Worm (Caenorhabditis elegans): Measurements from ENCODE around the gene srw-109.

Gene srw-109

ce11 chrV:619054-619453, 10.3 kb upstream of the srw-109 start, which contains the start of gene F48G7.4 (continued):
- no peak for TF ChIP-seq sea-2 (GFP tag; optimal IDR thresholded peaks at IDR 0.05)
- no peak for TF ChIP-seq eor-1 (tag; optimal IDR thresholded peaks at IDR 0.05)
- TF ChIP-seq nfya-1 (tag; optimal IDR thresholded peaks at IDR 0.05; ENCODE audit: insufficient read depth): peak; percentile 70
- TF ChIP-seq nhr-25 (tag; optimal IDR thresholded peaks at IDR 0.05): peak; percentile 4
- no peak for TF ChIP-seq pha-4 (tag; optimal IDR thresholded peaks at IDR 0.05)
- TF ChIP-seq ztf-4 (tag; optimal IDR thresholded peaks at IDR 0.05): no peak
- no peak for TF ChIP-seq nhr-77 (tag; optimal IDR thresholded peaks at IDR 0.05)
- no peak for TF ChIP-seq ztf-11 (tag; optimal IDR thresholded peaks at IDR 0.05)
- TF ChIP-seq fkh-10 (GFP tag; optimal IDR thresholded peaks at IDR 0.05): no peak
- no peak for TF ChIP-seq ceh-16 (tag; optimal IDR thresholded peaks at IDR 0.05)
- TF ChIP-seq lsy-12 (tag; optimal IDR thresholded peaks at IDR 0.05): no peak
- no peak for TF ChIP-seq nhr-28 (tag; optimal IDR thresholded peaks at IDR 0.05)
- TF ChIP-seq nhr-11 (tag; optimal IDR thresholded peaks at IDR 0.05): peak; percentile 58
- TF ChIP-seq elt-1 (tag; optimal IDR thresholded peaks at IDR 0.05): peak; percentile 64
- no peak for TF ChIP-seq ZK546.5 (tag; optimal IDR thresholded peaks at IDR 0.05)
- peak; percentile 23 for TF ChIP-seq lin-39 (tag; optimal IDR thresholded peaks at IDR 0.05)
- peak; percentile 22 for TF ChIP-seq mdl-1 (tag; optimal IDR thresholded peaks at IDR 0.05)
- TF ChIP-seq elt-3 (tag; optimal IDR thresholded peaks at IDR 0.05): no peak
- TF ChIP-seq elt-2 (tag; optimal IDR thresholded peaks at IDR 0.05): no peak
- TF ChIP-seq nhr-237 (tag; optimal IDR thresholded peaks at IDR 0.05): no peak
- TF ChIP-seq ceh-9 (tag; optimal IDR thresholded peaks at IDR 0.05): no peak

- peak; percentile 38 for TF ChIP-seq nhr-11 (tag; optimal IDR thresholded peaks at IDR 0.05)
- no peak for TF ChIP-seq nhr-28 (tag; optimal IDR thresholded peaks at IDR 0.05)
These were observed 9.2 kb upstream of the srw-109 start for ce11 chrV:617917-618316.

- TF ChIP-seq R02D3.7 (tag; optimal IDR thresholded peaks at IDR 0.05) (no peak), mdl-1 (tag; optimal IDR thresholded peaks at IDR 0.05) (no peak)
These were observed 6.5 kb upstream of the srw-109 start, which contains the start of gene F48G7.13 for ce11 chrV:615275-615674. Gene F48G7.13, plus strand, starts transcription at chrV:615575.

- no peak for TF ChIP-seq lsy-12 (tag; optimal IDR thresholded peaks at IDR 0.05)
- TF ChIP-seq nhr-23 (tag; optimal IDR thresholded peaks at IDR 0.05): peak; percentile 25
- TF ChIP-seq ama-1 (optimal IDR thresholded peaks at IDR 0.05): no peak
- no peak for TF ChIP-seq nhr-12 (tag; optimal IDR thresholded peaks at IDR 0.05)
- no peak for TF ChIP-seq jun-1 (tag; optimal IDR thresholded peaks at IDR 0.05)
- TF ChIP-seq ceh-28 (tag; optimal IDR thresholded peaks at IDR 0.05): peak; percentile 44
- TF ChIP-seq ceh-9 (tag; optimal IDR thresholded peaks at IDR 0.05): no peak
- TF ChIP-seq nfya-1 (tag; optimal IDR thresholded peaks at IDR 0.05; ENCODE audit: insufficient read depth): no peak
- TF ChIP-seq pqm-1 (tag; optimal IDR thresholded peaks at IDR 0.05): peak; percentile 31
- no peak for TF ChIP-seq R02D3.7 (tag; optimal IDR thresholded peaks at IDR 0.05)
- no peak for TF ChIP-seq lin-39 (tag; optimal IDR thresholded peaks at IDR 0.05)
- no peak for TF ChIP-seq tbx-2 (tag; optimal IDR thresholded peaks at IDR 0.05)
- TF ChIP-seq fkh-2 (tag; optimal IDR thresholded peaks at IDR 0.05): no peak
- no peak for TF ChIP-seq nhr-67 (tag; optimal IDR thresholded peaks at IDR 0.05)
- no peak for TF ChIP-seq aly-2 (tag; optimal IDR thresholded peaks at IDR 0.05)
- no peak for TF ChIP-seq elt-3 (tag; optimal IDR thresholded peaks at IDR 0.05)
- no peak for TF ChIP-seq ztf-11 (tag; optimal IDR thresholded peaks at IDR 0.05)
- no peak for TF ChIP-seq sea-2 (GFP tag; optimal IDR thresholded peaks at IDR 0.05)
- no peak for TF ChIP-seq skn-1 (tag; optimal IDR thresholded peaks at IDR 0.05)
- TF ChIP-seq unc-39 (tag; optimal IDR thresholded peaks at IDR 0.05): no peak
- no peak for TF ChIP-seq ZK546.5 (tag; optimal IDR thresholded peaks at IDR 0.05)
- TF ChIP-seq nhr-28 (tag; optimal IDR thresholded peaks at IDR 0.05): no peak
- peak; percentile 5 for TF ChIP-seq snpc-4 (tag; optimal IDR thresholded peaks at IDR 0.05)
- no peak for TF ChIP-seq fkh-10 (GFP tag; optimal IDR thresholded peaks at IDR 0.05)
- no peak for TF ChIP-seq nhr-11 (tag; optimal IDR thresholded peaks at IDR 0.05)
- peak; percentile 17 for TF ChIP-seq nhr-25 (tag; optimal IDR thresholded peaks at IDR 0.05)
- no peak for TF ChIP-seq nhr-237 (tag; optimal IDR thresholded peaks at IDR 0.05)
- no peak for TF ChIP-seq hmg-11 (tag; optimal IDR thresholded peaks at IDR 0.05)
- TF ChIP-seq mml-1 (tag; optimal IDR thresholded peaks at IDR 0.05): no peak
- peak; percentile 41 for TF ChIP-seq elt-2 (tag; optimal IDR thresholded peaks at IDR 0.05)
- TF ChIP-seq nhr-76 (tag; optimal IDR thresholded peaks at IDR 0.05): no peak
- no peak for TF ChIP-seq mdl-1 (tag; optimal IDR thresholded peaks at IDR 0.05)
- peak; percentile 36 for TF ChIP-seq elt-1 (tag; optimal IDR thresholded peaks at IDR 0.05)
- TF ChIP-seq egl-27 (tag; optimal IDR thresholded peaks at IDR 0.05): no peak
- TF ChIP-seq ztf-4 (tag; optimal IDR thresholded peaks at IDR 0.05): no peak
- TF ChIP-seq fos-1 (tag; optimal IDR thresholded peaks at IDR 0.05): no peak
- no peak for TF ChIP-seq ceh-16 (tag; optimal IDR thresholded peaks at IDR 0.05)
- no peak for TF ChIP-seq eor-1 (tag; optimal IDR thresholded peaks at IDR 0.05)
- TF ChIP-seq zag-1 (tag; optimal IDR thresholded peaks at IDR 0.05): no peak
- TF ChIP-seq nhr-77 (tag; optimal IDR thresholded peaks at IDR 0.05): no peak
- no peak for TF ChIP-seq ceh-82 (tag; optimal IDR thresholded peaks at IDR 0.05)
- TF ChIP-seq pha-4 (tag; optimal IDR thresholded peaks at IDR 0.05): no peak
- TF ChIP-seq unc-62 (GFP tag; optimal IDR thresholded peaks at IDR 0.05): no peak
- no peak for TF ChIP-seq nhr-43 (tag; optimal IDR thresholded peaks at IDR 0.05; ENCODE audit: poor library complexity, severe bottlenecking)
- TF ChIP-seq lin-15B (tag; optimal IDR thresholded peaks at IDR 0.05): no peak
These were observed 1.5 kb upstream of the srw-109 start, which contains the start of gene nhr-90 for ce11 chrV:610217-610616. Gene nhr-90, plus strand, starts transcription at chrV:610512.

Measured in whole organism, L3 larva.